Fruit fly (Drosophila melanogaster): ENCODE data around the gene CG32119.
A peak's percentile ranks its signal among the peaks of the same experiment; 100 is the strongest.

Gene CG32119

DNA sequence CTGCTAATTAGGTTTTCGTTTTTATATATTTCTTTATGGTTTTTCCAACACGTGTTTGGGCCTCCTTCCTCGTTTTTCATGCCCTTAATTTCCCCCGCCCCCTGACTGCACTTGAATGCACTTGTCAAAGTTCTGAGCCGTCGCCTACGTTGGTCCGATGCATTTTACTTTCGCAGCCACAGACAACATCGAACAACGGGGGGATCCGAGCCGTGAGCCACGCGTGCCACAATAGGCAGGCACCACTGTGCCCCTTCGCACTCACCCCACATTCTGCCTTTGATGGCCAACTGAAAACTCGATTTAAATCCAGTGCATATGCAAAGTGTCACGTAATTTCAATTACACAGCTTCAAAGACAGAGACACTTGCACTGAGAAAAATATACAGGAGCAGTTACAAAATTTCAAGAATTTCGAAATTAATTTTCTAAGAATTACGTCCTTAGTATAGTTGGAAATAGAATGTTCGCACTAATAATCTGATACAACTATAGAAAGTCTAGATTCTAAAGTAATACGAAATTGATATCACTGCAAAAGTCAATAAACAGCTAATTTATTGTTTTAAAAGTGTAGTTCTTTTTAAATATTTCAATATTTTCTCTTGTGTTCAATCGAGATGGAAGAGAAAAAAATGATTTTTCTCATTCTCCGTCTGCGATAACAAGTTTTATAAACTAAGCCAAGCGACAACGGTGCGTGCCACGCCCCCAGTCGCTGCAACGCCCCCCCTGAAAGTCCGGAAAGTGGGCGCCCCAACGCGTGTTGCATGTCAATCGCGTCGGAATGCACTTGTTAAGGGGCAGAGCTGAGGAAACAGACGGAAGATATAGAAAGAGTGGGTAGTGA, 33.7 kb downstream of the CG32119 start (continued):
- TF ChIP-seq exex (tag; optimal IDR thresholded peaks at IDR 0.05) = no peak
- no peak for TF ChIP-seq CG1832 (GFP tag; optimal IDR thresholded peaks at IDR 0.05)
- TF ChIP-seq pnt (GFP tag; optimal IDR thresholded peaks at IDR 0.05) = no peak
- no peak for TF ChIP-seq dm (GFP tag; optimal IDR thresholded peaks at IDR 0.05)
- no peak for TF ChIP-seq CG1603 (tag; optimal IDR thresholded peaks at IDR 0.05)
- peak; percentile 34 for TF ChIP-seq CG10979 (tag; optimal IDR thresholded peaks at IDR 0.05)
- TF ChIP-seq CG6813 (GFP tag; optimal IDR thresholded peaks at IDR 0.05) = no peak
- no peak for TF ChIP-seq CG17328 (GFP tag; IDR thresholded peaks at IDR 0.05)
- TF ChIP-seq CG12104 (GFP tag; optimal IDR thresholded peaks at IDR 0.05) = no peak
- no peak for TF ChIP-seq Dip2 (GFP tag; IDR thresholded peaks at IDR 0.05)
- no peak for TF ChIP-seq slou (GFP tag; optimal IDR thresholded peaks at IDR 0.05)
- TF ChIP-seq mam (GFP tag; optimal IDR thresholded peaks at IDR 0.05) = no peak
- TF ChIP-seq CG10959 (GFP tag; IDR thresholded peaks at IDR 0.05) = no peak
- no peak for TF ChIP-seq CG7987 (GFP tag; optimal IDR thresholded peaks at IDR 0.05)
- TF ChIP-seq ham (GFP tag; IDR thresholded peaks at IDR 0.05) = no peak
- peak; percentile 62 for TF ChIP-seq HLHmδ (GFP tag; optimal IDR thresholded peaks at IDR 0.05)
- TF ChIP-seq scrt (GFP tag; optimal IDR thresholded peaks at IDR 0.05) = no peak
- no peak for TF ChIP-seq CG7928 (GFP tag; optimal IDR thresholded peaks at IDR 0.05)
- TF ChIP-seq Blimp-1 (GFP tag; optimal IDR thresholded peaks at IDR 0.05) = peak; percentile 25
- TF ChIP-seq CG11560 (tag; IDR thresholded peaks at IDR 0.05) = no peak
- peak; percentile 60 for TF ChIP-seq Med (GFP tag)
- no peak for TF ChIP-seq tio (GFP tag; optimal IDR thresholded peaks at IDR 0.05)
- TF ChIP-seq PHDP (tag; optimal IDR thresholded peaks at IDR 0.05) = no peak
- no peak for TF ChIP-seq so (GFP tag; IDR thresholded peaks at IDR 0.05)
- TF ChIP-seq CG9932 (GFP tag; IDR thresholded peaks at IDR 0.05) = no peak
- no peak for TF ChIP-seq lov (optimal IDR thresholded peaks at IDR 0.05)
- no peak for TF ChIP-seq lov (GFP tag; IDR thresholded peaks at IDR 0.05)
- TF ChIP-seq pfk (GFP tag; optimal IDR thresholded peaks at IDR 0.05) = no peak
- TF ChIP-seq CG9215 (GFP tag; IDR thresholded peaks at IDR 0.05) = no peak
- TF ChIP-seq da (GFP tag; optimal IDR thresholded peaks at IDR 0.05) = no peak
- TF ChIP-seq Hr39 (optimal IDR thresholded peaks at IDR 0.05) = no peak
- TF ChIP-seq HmgZ (tag; optimal IDR thresholded peaks at IDR 0.05) = no peak
- TF ChIP-seq Poxn (GFP tag; IDR thresholded peaks at IDR 0.05) = no peak
- TF ChIP-seq Oli (tag; optimal IDR thresholded peaks at IDR 0.05) = no peak
- TF ChIP-seq knrl (GFP tag; IDR thresholded peaks at IDR 0.05; ENCODE audit: partially characterized antibody) = no peak
- no peak for TF ChIP-seq ato (GFP tag; IDR thresholded peaks at IDR 0.05; ENCODE audit: partially characterized antibody)

- TF ChIP-seq Hr39 (optimal IDR thresholded peaks at IDR 0.05) (no peak), Chrac-16 (GFP tag; optimal IDR thresholded peaks at IDR 0.05) (peak; percentile 43), CG12744 (GFP tag; optimal IDR thresholded peaks at IDR 0.05) (no peak), CG14014 (GFP tag; IDR thresholded peaks at IDR 0.05) (no peak), run (tag; optimal IDR thresholded peaks at IDR 0.05) (peak; percentile 23), CG7745 (tag; optimal IDR thresholded peaks at IDR 0.05) (peak; percentile 39), Abd-B (GFP tag; optimal IDR thresholded peaks at IDR 0.05) (peak; percentile 45), Vsx1 (GFP tag; optimal IDR thresholded peaks at IDR 0.05) (no peak), gsb (GFP tag; IDR thresholded peaks at IDR 0.05) (no peak), org-1 (GFP tag; optimal IDR thresholded peaks at IDR 0.05) (peak; percentile 42), salm (tag; optimal IDR thresholded peaks at IDR 0.05) (peak; percentile 71), br (optimal IDR thresholded peaks at IDR 0.05) (no peak), jing (GFP tag; optimal IDR thresholded peaks at IDR 0.05) (peak; percentile 10), CG1024 (GFP tag; IDR thresholded peaks at IDR 0.05) (no peak), fu2 (GFP tag; optimal IDR thresholded peaks at IDR 0.05) (no peak), Scr (GFP tag; IDR thresholded peaks at IDR 0.05; ENCODE audit: partially characterized antibody) (no peak), schlank (tag; optimal IDR thresholded peaks at IDR 0.05) (no peak), Opbp (GFP tag; IDR thresholded peaks at IDR 0.05; ENCODE audit: partially characterized antibody) (no peak)
These were observed 35.1 kb downstream of the CG32119 start for dm6 chr3L:13213360-13213759.

Data from whole organism, embryonic.